Fruit fly (Drosophila melanogaster): ENCODE measurements around the gene LeuRS.

Gene LeuRS

dm6 chr2L:3507209-3508164, 7.0 kb downstream of the LeuRS start, which contains the start of gene tim:
tim (minus strand) TSS chr2L:3508119.
- TF ChIP-seq dmrt93B (GFP tag; optimal IDR thresholded peaks at IDR 0.05) (no peak), dl (GFP tag; optimal IDR thresholded peaks at IDR 0.05; ENCODE audit: insufficient read depth in 1 of 2, partially characterized antibody in 2 of 2) (no peak), br (GFP tag; optimal IDR thresholded peaks at IDR 0.05) (no peak), CrebA (GFP tag; optimal IDR thresholded peaks at IDR 0.05; ENCODE audit: borderline replicate concordance) (no peak), psq (GFP tag; optimal IDR thresholded peaks at IDR 0.05) (no peak), Hr83 (GFP tag; optimal IDR thresholded peaks at IDR 0.05; ENCODE audit: poor library complexity, severe bottlenecking) (no peak), woc (GFP tag; optimal IDR thresholded peaks at IDR 0.05) (no peak), Rel (GFP tag; optimal IDR thresholded peaks at IDR 0.05) (no peak), Rel (tag; optimal IDR thresholded peaks at IDR 0.05) (no peak), rgr (GFP tag; optimal IDR thresholded peaks at IDR 0.05) (no peak), Vsx2 (GFP tag; optimal IDR thresholded peaks at IDR 0.05; ENCODE audit: partially characterized antibody) (no peak), CG32264 (GFP tag; optimal IDR thresholded peaks at IDR 0.05) (no peak), h (GFP tag; optimal IDR thresholded peaks at IDR 0.05) (no peak), lola (GFP tag; optimal IDR thresholded peaks at IDR 0.05) (no peak), Hr78 (GFP tag; optimal IDR thresholded peaks at IDR 0.05) (no peak), jim (GFP tag; optimal IDR thresholded peaks at IDR 0.05) (no peak), Dfd (GFP tag; optimal IDR thresholded peaks at IDR 0.05) (no peak), brk (GFP tag; optimal IDR thresholded peaks at IDR 0.05) (no peak), Jra (GFP tag; optimal IDR thresholded peaks at IDR 0.05) (no peak)

dm6 chr2L:3506806-3507205, 7.7 kb downstream of the LeuRS start:
- TF ChIP-seq CG9705 (GFP tag; optimal IDR thresholded peaks at IDR 0.05) (no peak), usp (GFP tag; optimal IDR thresholded peaks at IDR 0.05) (no peak), fru (GFP tag; optimal IDR thresholded peaks at IDR 0.05) (no peak), Vsx2 (GFP tag; optimal IDR thresholded peaks at IDR 0.05; ENCODE audit: partially characterized antibody) (no peak), dl (GFP tag; optimal IDR thresholded peaks at IDR 0.05; ENCODE audit: insufficient read depth in 1 of 2, partially characterized antibody in 2 of 2) (no peak), CG32264 (GFP tag; optimal IDR thresholded peaks at IDR 0.05) (no peak), br (GFP tag; optimal IDR thresholded peaks at IDR 0.05) (no peak), CrebA (GFP tag; optimal IDR thresholded peaks at IDR 0.05; ENCODE audit: borderline replicate concordance) (no peak), Hnf4 (GFP tag; optimal IDR thresholded peaks at IDR 0.05) (no peak)

dm6 chr2L:3506322-3506721, 8.1 kb downstream of the LeuRS start:
- TF ChIP-seq CG32264 (GFP tag; optimal IDR thresholded peaks at IDR 0.05) (no peak), foxo (GFP tag; optimal IDR thresholded peaks at IDR 0.05) (no peak), woc (GFP tag; optimal IDR thresholded peaks at IDR 0.05) (no peak), CG9705 (GFP tag; optimal IDR thresholded peaks at IDR 0.05) (no peak), Hr78 (GFP tag; optimal IDR thresholded peaks at IDR 0.05) (no peak), jim (GFP tag; optimal IDR thresholded peaks at IDR 0.05) (no peak), Sp1 (GFP tag; optimal IDR thresholded peaks at IDR 0.05) (no peak), sage (GFP tag; optimal IDR thresholded peaks at IDR 0.05) (no peak)

dm6 chr2L:3504851-3505250, 9.6 kb downstream of the LeuRS start:
- TF ChIP-seq Hnf4 (GFP tag; optimal IDR thresholded peaks at IDR 0.05), result no peak
- TF ChIP-seq ey (GFP tag; optimal IDR thresholded peaks at IDR 0.05), result no peak
- TF ChIP-seq dmrt93B (GFP tag; optimal IDR thresholded peaks at IDR 0.05), result no peak
- no peak for TF ChIP-seq usp (GFP tag; optimal IDR thresholded peaks at IDR 0.05)
- TF ChIP-seq Hr83 (GFP tag; optimal IDR thresholded peaks at IDR 0.05; ENCODE audit: poor library complexity, severe bottlenecking), result no peak
- no peak for TF ChIP-seq Jra (GFP tag; optimal IDR thresholded peaks at IDR 0.05)
- TF ChIP-seq h (GFP tag; optimal IDR thresholded peaks at IDR 0.05), result no peak
- TF ChIP-seq HLH106 (tag; optimal IDR thresholded peaks at IDR 0.05), result no peak

dm6 chr2L:3495465-3495864, 19.0 kb downstream of the LeuRS start:
- TF ChIP-seq Myc (optimal IDR thresholded peaks at IDR 0.05) (no peak), HLH106 (tag; optimal IDR thresholded peaks at IDR 0.05) (no peak), N (GFP tag; optimal IDR thresholded peaks at IDR 0.05) (no peak), sage (GFP tag; optimal IDR thresholded peaks at IDR 0.05) (no peak), rgr (GFP tag; optimal IDR thresholded peaks at IDR 0.05) (no peak), brk (GFP tag; optimal IDR thresholded peaks at IDR 0.05) (no peak), CrebA (GFP tag; optimal IDR thresholded peaks at IDR 0.05; ENCODE audit: borderline replicate concordance) (no peak), Hnf4 (GFP tag; optimal IDR thresholded peaks at IDR 0.05) (no peak), Vsx2 (GFP tag; optimal IDR thresholded peaks at IDR 0.05; ENCODE audit: partially characterized antibody) (no peak), dl (GFP tag; optimal IDR thresholded peaks at IDR 0.05; ENCODE audit: insufficient read depth in 1 of 2, partially characterized antibody in 2 of 2) (no peak), dmrt93B (GFP tag; optimal IDR thresholded peaks at IDR 0.05) (no peak), Sp1 (GFP tag; optimal IDR thresholded peaks at IDR 0.05) (no peak), Dfd (GFP tag; optimal IDR thresholded peaks at IDR 0.05) (no peak)
